Worm (Caenorhabditis elegans): ENCODE data around the gene cyn-2.

DNA sequence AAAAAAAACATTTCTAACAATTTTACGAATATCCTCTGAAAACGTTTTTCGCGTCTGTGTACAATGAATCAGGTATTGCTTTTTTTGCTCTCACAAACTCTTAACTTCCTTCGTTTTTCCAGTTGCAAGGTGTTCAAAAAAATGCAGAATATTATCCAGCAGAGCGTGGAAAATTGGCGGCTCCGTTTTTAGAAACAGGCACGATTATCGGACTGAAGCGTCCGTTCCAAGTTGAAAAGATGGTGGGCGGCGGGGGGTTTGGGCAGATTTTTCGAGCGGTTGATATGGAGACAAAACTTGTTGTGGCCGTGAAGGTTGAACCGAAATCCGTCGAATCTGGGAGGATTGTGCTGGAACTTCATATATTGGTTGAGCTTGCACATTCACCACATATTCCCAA, 42.5 kb downstream of the cyn-2 start, which contains the start of gene W06F12.3:
- TF ChIP-seq unc-39 (tag; optimal IDR thresholded peaks at IDR 0.05) (no peak), nhr-237 (tag; optimal IDR thresholded peaks at IDR 0.05) (no peak), nhr-11 (tag; optimal IDR thresholded peaks at IDR 0.05) (no peak), duxl-1 (tag; optimal IDR thresholded peaks at IDR 0.05; ENCODE audit: poor library complexity) (no peak), lin-13 (GFP tag; optimal IDR thresholded peaks at IDR 0.05) (no peak), ztf-11 (tag; optimal IDR thresholded peaks at IDR 0.05) (no peak), egl-43 (GFP tag; IDR thresholded peaks at IDR 0.05) (no peak), R02D3.7 (tag; optimal IDR thresholded peaks at IDR 0.05) (no peak), fos-1 (tag; optimal IDR thresholded peaks at IDR 0.05) (no peak), ZK337.2 (GFP tag; IDR thresholded peaks at IDR 0.05) (no peak), nhr-76 (tag; optimal IDR thresholded peaks at IDR 0.05) (no peak), lsy-2 (tag; optimal IDR thresholded peaks at IDR 0.05) (no peak), nhr-102 (tag; optimal IDR thresholded peaks at IDR 0.05) (no peak)
